Fruit fly (Drosophila melanogaster) whole organism, wandering third instar larva: Measurements from ENCODE around the gene CG7300.

ENCODE experiments used
- Abd-B ChIP-seq: fragments of >200 bp; optimal IDR thresholded peaks from 2 replicates; lab custom pipeline; 2017; ENCODE audit warnings: missing biosample characterization, missing genetic modification characterization
- CG9705 ChIP-seq: fragments of 200-800 bp; sonication (Bioruptor generic); optimal IDR thresholded peaks from 2 replicates; lab custom pipeline; 2018; ENCODE audit warnings: missing biosample characterization, mild to moderate bottlenecking, missing genetic modification characterization
- CrebA ChIP-seq: fragments of 200-800 bp; sonication (Bioruptor generic); optimal IDR thresholded peaks from 2 replicates; lab custom pipeline; 2016; ENCODE audit warnings: missing biosample characterization, mild to moderate bottlenecking, missing genetic modification characterization, borderline replicate concordance
- Dfd ChIP-seq: fragments of >200 bp; optimal IDR thresholded peaks from 2 replicates; lab custom pipeline; 2017; ENCODE audit warnings: missing biosample characterization, missing genetic modification characterization
- Dif ChIP-seq: fragments of 200-275, 200-300 bp; sonication (Bioruptor generic); optimal IDR thresholded peaks from 2 replicates; lab custom pipeline; 2018; ENCODE audit warnings: missing biosample characterization, missing genetic modification characterization; ENCODE audit not compliant: partially characterized antibody
- GATAd ChIP-seq: sonication (Bioruptor generic); optimal IDR thresholded peaks from 2 replicates; lab custom pipeline; 2016; ENCODE audit warnings: missing biosample characterization, missing genetic modification characterization
- HLH106 ChIP-seq: fragments of 200-800 bp; optimal IDR thresholded peaks from 3 replicates; lab custom pipeline; 2019; ENCODE audit warnings: missing biosample characterization, mild to moderate bottlenecking, missing genetic modification characterization, moderate library complexity
- Hnf4 ChIP-seq: fragments of 200-800 bp; sonication (Bioruptor generic); optimal IDR thresholded peaks from 2 replicates; lab custom pipeline; 2016; ENCODE audit warnings: missing biosample characterization, mild to moderate bottlenecking, missing genetic modification characterization
- Hr78 ChIP-seq: fragments of >200 bp; optimal IDR thresholded peaks from 2 replicates; lab custom pipeline; 2017; ENCODE audit warnings: missing biosample characterization, missing genetic modification characterization
- Hr83 ChIP-seq: fragments of 200-300 bp; sonication (Bioruptor generic); optimal IDR thresholded peaks from 2 replicates; lab custom pipeline; 2016; ENCODE audit warnings: missing biosample characterization, mild to moderate bottlenecking, missing genetic modification characterization, moderate library complexity; ENCODE audit not compliant: poor library complexity, severe bottlenecking
- Jra ChIP-seq: sonication (Bioruptor generic); optimal IDR thresholded peaks from 2 replicates; lab custom pipeline; 2016; ENCODE audit warnings: missing biosample characterization, missing genetic modification characterization
- Mio ChIP-seq: sonication (Bioruptor generic); optimal IDR thresholded peaks from 2 replicates; lab custom pipeline; 2016; ENCODE audit warnings: missing biosample characterization, missing genetic modification characterization
- Myc ChIP-seq: fragments of >200 bp; optimal IDR thresholded peaks from 2 replicates; lab custom pipeline; 2017
- N ChIP-seq: fragments of >200 bp; optimal IDR thresholded peaks from 2 replicates; lab custom pipeline; 2018; ENCODE audit warnings: missing biosample characterization, missing external identifiers, missing genetic modification characterization
- OdsH ChIP-seq: fragments of 200-800 bp; sonication (Bioruptor generic); optimal IDR thresholded peaks from 2 replicates; lab custom pipeline; 2016; ENCODE audit warnings: missing biosample characterization, mild to moderate bottlenecking, missing genetic modification characterization
- Rel ChIP-seq, 2 experiments: fragments of 200-800 bp; sonication (Bioruptor generic) in 1 of 2; optimal IDR thresholded peaks; 2 replicates in 1 of 2; 3 replicates in 1 of 2; lab custom pipeline; 2016 to 2019; ENCODE audit warnings: mild to moderate bottlenecking in 2 of 2, missing biosample characterization in 2 of 2, missing genetic modification characterization in 2 of 2, moderate library complexity in 1 of 2
- Sp1 ChIP-seq: fragments of 200-800 bp; sonication (Bioruptor generic); optimal IDR thresholded peaks from 3 replicates; lab custom pipeline; 2019; ENCODE audit warnings: missing biosample characterization, mild to moderate bottlenecking, missing genetic modification characterization, moderate library complexity
- Vsx2 ChIP-seq: fragments of 200-300, 225-300 bp; sonication (Bioruptor generic); optimal IDR thresholded peaks from 2 replicates; lab custom pipeline; 2018; ENCODE audit warnings: missing biosample characterization, missing genetic modification characterization; ENCODE audit not compliant: partially characterized antibody
- br ChIP-seq: fragments of 200-800 bp; sonication (Bioruptor generic); optimal IDR thresholded peaks from 2 replicates; lab custom pipeline; 2016; ENCODE audit warnings: missing biosample characterization, missing genetic modification characterization
- brk ChIP-seq: fragments of 200-800 bp; sonication (Bioruptor generic); optimal IDR thresholded peaks from 2 replicates; lab custom pipeline; 2016; ENCODE audit warnings: missing biosample characterization, mild to moderate bottlenecking, missing genetic modification characterization
- dl ChIP-seq, 2 experiments: fragments of 175-275, 200-275 bp in 1 of 2; fragments of 200-275 bp in 1 of 2; sonication (Bioruptor generic); optimal IDR thresholded peaks; lab custom pipeline; 2018; ENCODE audit warnings: mild to moderate bottlenecking in 2 of 2, missing biosample characterization in 2 of 2, missing genetic modification characterization in 2 of 2, moderate library complexity in 2 of 2; ENCODE audit not compliant: partially characterized antibody in 2 of 2, insufficient read depth in 1 of 2
- dmrt93B ChIP-seq: fragments of 200-800 bp; sonication (Bioruptor generic); optimal IDR thresholded peaks from 2 replicates; lab custom pipeline; 2018; ENCODE audit warnings: missing biosample characterization, mild to moderate bottlenecking, missing genetic modification characterization
- dsf ChIP-seq: sonication (Bioruptor generic); optimal IDR thresholded peaks from 2 replicates; lab custom pipeline; 2016; ENCODE audit warnings: missing biosample characterization, missing genetic modification characterization, borderline replicate concordance
- ey ChIP-seq: fragments of 200-800 bp; sonication (Bioruptor generic); optimal IDR thresholded peaks from 2 replicates; lab custom pipeline; 2016; ENCODE audit warnings: missing biosample characterization, missing genetic modification characterization
- foxo ChIP-seq, 2 experiments: fragments of 200-800 bp; sonication (Bioruptor generic); optimal IDR thresholded peaks; 2 replicates in 1 of 2; 3 replicates in 1 of 2; lab custom pipeline; 2016 to 2017; ENCODE audit warnings: missing biosample characterization in 2 of 2, missing genetic modification characterization in 2 of 2
- fru ChIP-seq: fragments of 200-800 bp; sonication (Bioruptor generic); optimal IDR thresholded peaks from 3 replicates; lab custom pipeline; 2016; ENCODE audit warnings: missing biosample characterization, mild to moderate bottlenecking, missing genetic modification characterization
- h ChIP-seq: fragments of 200-800 bp; sonication (Bioruptor generic); optimal IDR thresholded peaks from 3 replicates; lab custom pipeline; 2016; ENCODE audit warnings: missing biosample characterization, mild to moderate bottlenecking, missing genetic modification characterization
- jim ChIP-seq: fragments of 175-275, 200-325 bp; sonication (Bioruptor generic); optimal IDR thresholded peaks from 2 replicates; lab custom pipeline; 2016; ENCODE audit warnings: missing biosample characterization, mild to moderate bottlenecking, missing genetic modification characterization
- pan ChIP-seq: fragments of >200 bp; optimal IDR thresholded peaks from 2 replicates; lab custom pipeline; 2017
- psq ChIP-seq: fragments of 200-800 bp; sonication (Bioruptor generic); optimal IDR thresholded peaks from 3 replicates; lab custom pipeline; 2017; ENCODE audit warnings: missing biosample characterization, mild to moderate bottlenecking, missing genetic modification characterization, moderate library complexity
- rgr ChIP-seq: fragments of 200-800 bp; sonication (Bioruptor generic); optimal IDR thresholded peaks from 3 replicates; lab custom pipeline; 2016; ENCODE audit warnings: missing biosample characterization, mild to moderate bottlenecking, missing genetic modification characterization
- sv ChIP-seq: fragments of 200-800 bp; sonication (Bioruptor generic); optimal IDR thresholded peaks from 3 replicates; lab custom pipeline; 2016; ENCODE audit warnings: missing biosample characterization, missing genetic modification characterization
- tai ChIP-seq: sonication (Bioruptor generic); optimal IDR thresholded peaks from 2 replicates; lab custom pipeline; 2016; ENCODE audit warnings: missing biosample characterization, missing genetic modification characterization

CG7300 gene

DNA sequence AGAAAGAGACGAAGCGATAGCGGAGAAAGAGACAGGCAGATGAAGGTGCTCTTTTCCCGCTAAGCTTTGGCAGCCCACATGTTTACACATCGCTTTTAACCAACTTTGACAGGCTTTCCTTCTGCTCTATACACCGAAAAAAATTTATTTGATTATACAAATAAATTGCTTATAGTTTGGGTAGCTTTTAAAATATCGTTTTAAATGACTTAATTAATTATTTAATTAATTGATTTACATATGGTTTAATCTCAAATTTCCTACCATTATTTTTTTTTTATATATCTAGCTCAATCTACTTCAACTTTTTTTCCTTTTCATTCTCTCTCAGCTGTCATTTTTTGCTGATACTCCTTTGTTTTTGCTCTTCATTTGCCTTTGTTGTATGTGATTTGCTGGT, 24.9 kb downstream of the CG7300 start:
- no peak for TF ChIP-seq ey (GFP tag; lab: Kevin White, UChicago)
- no peak for TF ChIP-seq rgr (GFP tag; lab: Kevin White, UChicago)
- no peak for TF ChIP-seq Dfd (GFP tag; lab: Kevin White, UChicago)
- peak; percentile 2 for TF ChIP-seq psq (GFP tag; lab: Kevin White, UChicago)
- no peak for TF ChIP-seq brk (GFP tag; lab: Kevin White, UChicago)
- TF ChIP-seq HLH106 (tag; lab: Kevin White, UChicago), result peak; percentile 9
- no peak for TF ChIP-seq dmrt93B (GFP tag; lab: Kevin White, UChicago)
- TF ChIP-seq Hnf4 (GFP tag; lab: Kevin White, UChicago), result no peak
- TF ChIP-seq pan (lab: Kevin White, UChicago), result no peak

dm6 chr2L:10671530-10671929, 26.3 kb downstream of the CG7300 start:
- TF ChIP-seq psq (GFP tag; lab: Kevin White, UChicago) (no peak), ey (GFP tag; lab: Kevin White, UChicago) (no peak), brk (GFP tag; lab: Kevin White, UChicago) (no peak), dsf (GFP tag; lab: Kevin White, UChicago) (no peak), Sp1 (GFP tag; lab: Kevin White, UChicago) (no peak), Hr83 (GFP tag; lab: Kevin White, UChicago) (no peak), tai (GFP tag; lab: Kevin White, UChicago) (no peak), Myc (peak; percentile 41)

dm6 chr2L:10665603-10666002, 32.2 kb downstream of the CG7300 start:
- TF ChIP-seq Vsx2 (GFP tag; lab: Kevin White, UChicago), result no peak
- TF ChIP-seq psq (GFP tag; lab: Kevin White, UChicago), result no peak
- peak; percentile 22 for TF ChIP-seq fru
- peak; percentile 33 for TF ChIP-seq HLH106 (tag; lab: Kevin White, UChicago)
- TF ChIP-seq CrebA, result no peak
- TF ChIP-seq Hr78 (GFP tag; lab: Kevin White, UChicago), result no peak
- no peak for TF ChIP-seq Mio (GFP tag; lab: Kevin White, UChicago)
- no peak for TF ChIP-seq dsf (GFP tag; lab: Kevin White, UChicago)
- no peak for TF ChIP-seq GATAd (GFP tag; lab: Kevin White, UChicago)
- no peak for TF ChIP-seq dmrt93B (GFP tag; lab: Kevin White, UChicago)
- no peak for TF ChIP-seq Dfd (GFP tag; lab: Kevin White, UChicago)
- peak; percentile 19 for TF ChIP-seq OdsH (GFP tag; lab: Kevin White, UChicago)
- TF ChIP-seq h, result peak; percentile 45
- peak; percentile 70 for TF ChIP-seq sv
- TF ChIP-seq rgr (GFP tag; lab: Kevin White, UChicago), result peak; percentile 54
- TF ChIP-seq N (GFP tag; lab: Kevin White, UChicago), result no peak
- no peak for TF ChIP-seq CG9705
- no peak for TF ChIP-seq jim (GFP tag; lab: Kevin White, UChicago)
- no peak for TF ChIP-seq Abd-B (GFP tag; lab: Kevin White, UChicago)
- no peak for TF ChIP-seq Rel (GFP tag; optimal IDR thresholded peaks at IDR 0.05; lab: Kevin White, UChicago)
- TF ChIP-seq Rel (tag; optimal IDR thresholded peaks at IDR 0.05; lab: Kevin White, UChicago), result no peak
- peak; percentile 56 for TF ChIP-seq ey (GFP tag; lab: Kevin White, UChicago)
- peak; percentile 16 for TF ChIP-seq Hnf4 (GFP tag; lab: Kevin White, UChicago)
- no peak for TF ChIP-seq Jra
- peak; percentile 12 for TF ChIP-seq br (GFP tag; lab: Kevin White, UChicago)
- no peak for TF ChIP-seq Dif (GFP tag; lab: Kevin White, UChicago)
- TF ChIP-seq dl (GFP tag; optimal IDR thresholded peaks at IDR 0.05; lab: Kevin White, UChicago; ENCODE audit: insufficient read depth in 1 of 2, partially characterized antibody in 2 of 2), result no peak
- no peak for TF ChIP-seq Myc
- TF ChIP-seq foxo (GFP tag; optimal IDR thresholded peaks at IDR 0.05; lab: Kevin White, UChicago), result peak in 1 of 2 experiments; percentile 50
